Worm (Caenorhabditis elegans) whole organism, late embryonic: ENCODE measurements around the gene lgc-57.

ENCODE experiments used
- C08G9.2 ChIP-seq: sonication (generic microtip); optimal IDR thresholded peaks from 2 replicates; lab custom pipeline; 2016; ENCODE audit warnings: mild to moderate bottlenecking, missing genetic modification characterization, moderate library complexity, missing compliant biosample characterization
- C38D4.7 ChIP-seq: fragments of 200-800 bp; sonication (Bioruptor generic); optimal IDR thresholded peaks from 2 replicates; lab custom pipeline; 2018; ENCODE audit warnings: mild to moderate bottlenecking, missing genetic modification characterization, moderate library complexity, missing compliant biosample characterization
- T23F11.4 ChIP-seq: fragments of 200-800 bp; sonication (Bioruptor generic); optimal IDR thresholded peaks from 2 replicates; lab custom pipeline; 2018; ENCODE audit warnings: mild to moderate bottlenecking, missing genetic modification characterization, missing compliant biosample characterization
- ahr-1 ChIP-seq: sonication (generic microtip); optimal IDR thresholded peaks from 2 replicates; lab custom pipeline; 2016; ENCODE audit warnings: missing genetic modification characterization, missing compliant biosample characterization
- ceh-14 ChIP-seq: sonication (generic microtip); optimal IDR thresholded peaks from 2 replicates; lab custom pipeline; 2016; ENCODE audit warnings: missing genotype, missing genetic modification characterization, missing compliant biosample characterization
- ceh-19 ChIP-seq: fragments of 200-800 bp; sonication (Bioruptor generic); optimal IDR thresholded peaks from 2 replicates; lab custom pipeline; 2018; ENCODE audit warnings: mild to moderate bottlenecking, missing genetic modification characterization, missing compliant biosample characterization
- ceh-22 ChIP-seq: sonication (generic microtip); optimal IDR thresholded peaks from 2 replicates; lab custom pipeline; 2017; ENCODE audit warnings: missing biosample characterization, missing genetic modification characterization
- ceh-30 ChIP-seq: fragments of 150-350 bp; optimal IDR thresholded peaks from 2 replicates; lab custom pipeline; 2014; ENCODE audit warnings: missing biosample characterization, missing genetic modification characterization
- ceh-31 ChIP-seq: sonication (generic microtip); optimal IDR thresholded peaks from 2 replicates; lab custom pipeline; 2016; ENCODE audit warnings: missing genetic modification characterization, missing compliant biosample characterization
- ceh-48 ChIP-seq: sonication (generic microtip); optimal IDR thresholded peaks from 2 replicates; lab custom pipeline; 2016; ENCODE audit warnings: missing genetic modification characterization, inconsistent platforms, missing compliant biosample characterization
- che-1 ChIP-seq: sonication (generic microtip); optimal IDR thresholded peaks from 2 replicates; lab custom pipeline; 2016; ENCODE audit warnings: mild to moderate bottlenecking, missing genetic modification characterization, missing compliant biosample characterization
- dmd-4 ChIP-seq: sonication (generic microtip); optimal IDR thresholded peaks from 2 replicates; lab custom pipeline; 2016; ENCODE audit warnings: borderline replicate concordance, missing genetic modification characterization, missing compliant biosample characterization
- elt-2 ChIP-seq: sonication (generic microtip); optimal IDR thresholded peaks from 2 replicates; lab custom pipeline; 2016; ENCODE audit warnings: missing genetic modification reagents, missing genetic modification characterization, missing compliant biosample characterization
- elt-4 ChIP-seq: sonication (generic microtip); optimal IDR thresholded peaks from 2 replicates; lab custom pipeline; 2016; ENCODE audit warnings: missing genetic modification characterization, missing compliant biosample characterization
- fax-1 ChIP-seq: sonication (generic microtip); optimal IDR thresholded peaks from 2 replicates; lab custom pipeline; 2016; ENCODE audit warnings: missing genotype, missing genetic modification characterization, missing compliant biosample characterization
- gmeb-2 ChIP-seq: sonication (generic microtip); optimal IDR thresholded peaks from 2 replicates; lab custom pipeline; 2016; ENCODE audit warnings: missing genetic modification characterization, inconsistent platforms, missing compliant biosample characterization
- hlh-15 ChIP-seq: sonication (generic microtip); optimal IDR thresholded peaks from 2 replicates; lab custom pipeline; 2016; ENCODE audit warnings: missing genetic modification characterization, missing compliant biosample characterization
- hlh-30 ChIP-seq: sonication (generic microtip); optimal IDR thresholded peaks from 2 replicates; lab custom pipeline; 2017; ENCODE audit warnings: antibody characterized with exemption, missing genetic modification characterization, missing compliant biosample characterization; ENCODE audit not compliant: insufficient read depth
- hlh-6 ChIP-seq: sonication (generic microtip); optimal IDR thresholded peaks from 2 replicates; lab custom pipeline; 2016; ENCODE audit warnings: missing genotype, missing genetic modification characterization, missing compliant biosample characterization
- lim-6 ChIP-seq: sonication (generic microtip); optimal IDR thresholded peaks from 2 replicates; lab custom pipeline; 2016; ENCODE audit warnings: missing genetic modification characterization, missing compliant biosample characterization
- lin-11 ChIP-seq: fragments of 200-800 bp; sonication (Bioruptor generic); optimal IDR thresholded peaks from 2 replicates; lab custom pipeline; 2018; ENCODE audit warnings: mild to moderate bottlenecking, missing genetic modification characterization, missing compliant biosample characterization
- nhr-11 ChIP-seq: fragments of 150-350 bp; optimal IDR thresholded peaks from 2 replicates; lab custom pipeline; 2014; ENCODE audit warnings: missing biosample characterization, missing genetic modification characterization
- npax-4 ChIP-seq: sonication (generic microtip); optimal IDR thresholded peaks from 2 replicates; lab custom pipeline; 2016; ENCODE audit warnings: missing genetic modification characterization, missing compliant biosample characterization
- odd-2 ChIP-seq: sonication (generic microtip); optimal IDR thresholded peaks from 2 replicates; lab custom pipeline; 2017; ENCODE audit warnings: antibody characterized with exemption, mild to moderate bottlenecking, missing genetic modification characterization, missing compliant biosample characterization
- pha-2 ChIP-seq: sonication (generic microtip); optimal IDR thresholded peaks from 2 replicates; lab custom pipeline; 2017; ENCODE audit warnings: mild to moderate bottlenecking, missing genetic modification characterization, missing compliant biosample characterization
- pros-1 ChIP-seq: fragments of 150-350 bp; optimal IDR thresholded peaks from 2 replicates; lab custom pipeline; 2014; ENCODE audit warnings: missing biosample characterization, missing genetic modification reagents, missing genetic modification characterization
- rnt-1 ChIP-seq: sonication (generic microtip); optimal IDR thresholded peaks from 2 replicates; lab custom pipeline; 2016; ENCODE audit warnings: missing genetic modification characterization, missing compliant biosample characterization
- sdc-2 ChIP-seq: sonication (generic microtip); optimal IDR thresholded peaks from 2 replicates; lab custom pipeline; 2016; ENCODE audit warnings: missing genotype, missing genetic modification characterization, missing compliant biosample characterization
- sox-2 ChIP-seq: fragments of 200-800 bp; sonication (Bioruptor generic); IDR thresholded peaks from 2 replicates; pipeline ENCODE4 v1.3.6; 2022; ENCODE audit warnings: missing genetic modification reagents, missing genetic modification characterization, missing compliant biosample characterization
- syd-9 ChIP-seq: sonication (generic microtip); optimal IDR thresholded peaks from 2 replicates; lab custom pipeline; 2016; ENCODE audit warnings: mild to moderate bottlenecking, missing genetic modification characterization, moderate library complexity, missing compliant biosample characterization
- tbx-7 ChIP-seq: sonication (generic microtip); optimal IDR thresholded peaks from 2 replicates; lab custom pipeline; 2016; ENCODE audit warnings: missing genotype, missing genetic modification characterization, missing compliant biosample characterization
- ttx-3 ChIP-seq: sonication (generic microtip); optimal IDR thresholded peaks from 2 replicates; lab custom pipeline; 2016; ENCODE audit warnings: missing genetic modification reagents, missing genetic modification characterization, missing compliant biosample characterization
- unc-3 ChIP-seq, 2 experiments: fragments of 200-800 bp in 1 of 2; sonication (Bioruptor generic) in 1 of 2; sonication (generic microtip) in 1 of 2; conservative IDR thresholded peaks in 1 of 2; optimal IDR thresholded peaks in 1 of 2; 2 replicates each; pipeline versions ENCODE4 v1.3.6 to Lab custom; 2016 to 2022; ENCODE audit warnings: missing compliant biosample characterization in 2 of 2, missing genetic modification characterization in 2 of 2, missing genetic modification reagents in 1 of 2
- unc-42 ChIP-seq: sonication (generic microtip); optimal IDR thresholded peaks from 2 replicates; lab custom pipeline; 2016; ENCODE audit warnings: missing genotype, missing genetic modification characterization, missing compliant biosample characterization
- unc-86 ChIP-seq: sonication (generic microtip); optimal IDR thresholded peaks from 2 replicates; lab custom pipeline; 2016; ENCODE audit warnings: missing genetic modification characterization, missing compliant biosample characterization

lgc-57 gene

ce11 chrII:10661448-10662064 is 33.3 kb upstream of the lgc-57 start:
- TF ChIP-seq ahr-1 (tag; lab: Kevin White, UChicago) (no peak), gmeb-2 (tag; lab: Kevin White, UChicago) (no peak), C08G9.2 (tag; lab: Kevin White, UChicago) (no peak), ceh-19 (GFP tag; lab: Kevin White, UChicago) (no peak), T23F11.4 (GFP tag; lab: Kevin White, UChicago) (no peak), npax-4 (no peak), hlh-15 (tag; lab: Kevin White, UChicago) (no peak)

ce11 chrII:10662279-10662678 is 32.5 kb upstream of the lgc-57 start:
- TF ChIP-seq elt-2 (tag; lab: Kevin White, UChicago) (no peak), rnt-1 (tag; lab: Kevin White, UChicago) (no peak), hlh-6 (no peak), pros-1 (no peak), ahr-1 (tag; lab: Kevin White, UChicago) (no peak), fax-1 (tag; lab: Kevin White, UChicago) (no peak), C38D4.7 (no peak), ceh-30 (tag; lab: Kevin White, UChicago) (no peak), elt-4 (tag; lab: Kevin White, UChicago) (no peak), ceh-22 (tag; lab: Kevin White, UChicago) (no peak), ceh-31 (tag; lab: Kevin White, UChicago) (no peak), lim-6 (tag; lab: Kevin White, UChicago) (no peak), unc-3 (GFP tag; conservative IDR thresholded peaks at IDR 0.05; lab: Robert Waterston, UW) (no peak), unc-3 (tag; optimal IDR thresholded peaks at IDR 0.05; lab: Kevin White, UChicago) (no peak), tbx-7 (tag; lab: Kevin White, UChicago) (no peak), pha-2 (tag; lab: Kevin White, UChicago) (no peak), hlh-30 (tag; lab: Kevin White, UChicago) (no peak), dmd-4 (tag; lab: Kevin White, UChicago) (no peak), odd-2 (tag; lab: Kevin White, UChicago) (no peak), npax-4 (no peak), syd-9 (tag; lab: Kevin White, UChicago) (no peak)

- TF ChIP-seq ceh-14 (tag; lab: Kevin White, UChicago) = peak; percentile 34
- peak; percentile 4 for TF ChIP-seq ceh-48 (tag; lab: Kevin White, UChicago)
- TF ChIP-seq elt-4 (tag; lab: Kevin White, UChicago) = no peak
- peak; percentile 43 for TF ChIP-seq unc-42
- TF ChIP-seq, all 69 proteins: peak for 3
Observed at ce11 chrII:10662698-10663097, 32.1 kb upstream of the lgc-57 start, which contains the start of gene D2089.8. Gene D2089.8 (minus strand): TSS chrII:10662781.

ce11 chrII:10665031-10665430 is 29.8 kb upstream of the lgc-57 start, which contains the start of gene D2089.3:
Gene D2089.3 (minus strand): TSS chrII:10665131.
- TF ChIP-seq che-1 (tag; lab: Kevin White, UChicago) (no peak), elt-4 (tag; lab: Kevin White, UChicago) (no peak), ceh-30 (tag; lab: Kevin White, UChicago) (no peak), lin-11 (tag; lab: Kevin White, UChicago) (no peak), gmeb-2 (tag; lab: Kevin White, UChicago) (no peak), ttx-3 (tag; lab: Kevin White, UChicago) (no peak), nhr-11 (tag; lab: Kevin White, UChicago) (no peak), hlh-30 (tag; lab: Kevin White, UChicago) (no peak), npax-4 (no peak), ceh-22 (tag; lab: Kevin White, UChicago) (no peak), syd-9 (tag; lab: Kevin White, UChicago) (no peak), dmd-4 (tag; lab: Kevin White, UChicago) (no peak), sdc-2 (tag; lab: Kevin White, UChicago) (no peak), sox-2 (GFP tag; lab: Robert Waterston, UW) (no peak), unc-86 (tag; lab: Kevin White, UChicago) (no peak)
